Fruit fly (Drosophila melanogaster) whole organism, embryonic: ENCODE measurements around the gene CG16854.

Experiments
- Asciz ChIP-seq: fragments of 200-800 bp; sonication (Bioruptor generic); optimal IDR thresholded peaks from 2 replicates; lab custom pipeline; 2017; ENCODE audit warnings: missing biosample characterization, mild to moderate bottlenecking, missing genetic modification characterization, missing genetic modification reagents
- Atf3 ChIP-seq: fragments of 200-800 bp; sonication (Bioruptor generic); optimal IDR thresholded peaks from 3 replicates; lab custom pipeline; 2016; ENCODE audit warnings: missing biosample characterization, missing genetic modification characterization
- Atf6 ChIP-seq: fragments of 200-800 bp; sonication (Bioruptor generic); IDR thresholded peaks from 2 replicates; pipeline ENCODE4 v1.3.6; 2022; ENCODE audit warnings: missing biosample characterization, missing genetic modification characterization
- CG10267 ChIP-seq: fragments of 200-800 bp; sonication (Bioruptor generic); optimal IDR thresholded peaks from 2 replicates; lab custom pipeline; 2018; ENCODE audit warnings: missing biosample characterization, mild to moderate bottlenecking, missing genetic modification characterization, moderate library complexity
- CG10366 ChIP-seq: fragments of 200-800 bp; sonication (Bioruptor generic); IDR thresholded peaks from 2 replicates; pipeline ENCODE4 v1.3.6; 2022; ENCODE audit warnings: missing biosample characterization, missing genetic modification characterization
- CG12155 ChIP-seq: fragments of 200-800 bp; sonication (Bioruptor generic); optimal IDR thresholded peaks from 3 replicates; lab custom pipeline; 2016; ENCODE audit warnings: missing biosample characterization, missing genetic modification characterization
- CG13287 ChIP-seq: fragments of 200-800 bp; sonication (Bioruptor generic); IDR thresholded peaks from 2 replicates; pipeline ENCODE4 v1.3.6; 2022; ENCODE audit warnings: missing biosample characterization, missing genetic modification characterization; ENCODE audit not compliant: partially characterized antibody
- CG13424 ChIP-seq: fragments of 200-800 bp; sonication (Bioruptor generic); optimal IDR thresholded peaks from 2 replicates; lab custom pipeline; 2019; ENCODE audit warnings: missing biosample characterization, mild to moderate bottlenecking, missing genetic modification characterization, moderate library complexity
- CG15601 ChIP-seq: fragments of 200-800 bp; sonication (Bioruptor generic); optimal IDR thresholded peaks from 3 replicates; lab custom pipeline; 2019; ENCODE audit warnings: missing biosample characterization, mild to moderate bottlenecking, missing genetic modification characterization, moderate library complexity
- CG16815 ChIP-seq: fragments of 200-800 bp; sonication (Bioruptor generic); optimal IDR thresholded peaks from 3 replicates; lab custom pipeline; 2017; ENCODE audit warnings: missing biosample characterization, mild to moderate bottlenecking, missing genetic modification characterization
- CG17802 ChIP-seq: fragments of 200-800 bp; sonication (Bioruptor generic); optimal IDR thresholded peaks from 2 replicates; lab custom pipeline; 2018; ENCODE audit warnings: missing biosample characterization, mild to moderate bottlenecking, missing genetic modification characterization, moderate library complexity
- CG1792 ChIP-seq: fragments of 200-800 bp; sonication (Bioruptor generic); optimal IDR thresholded peaks from 2 replicates; lab custom pipeline; 2016; ENCODE audit warnings: missing biosample characterization, missing genetic modification characterization
- CG2875 ChIP-seq: fragments of 200-800 bp; sonication (Bioruptor generic); optimal IDR thresholded peaks from 2 replicates; lab custom pipeline; 2017; ENCODE audit warnings: missing biosample characterization, mild to moderate bottlenecking, missing genetic modification characterization, missing genetic modification reagents
- CG4404 ChIP-seq: fragments of 200-800 bp; sonication (Bioruptor generic); IDR thresholded peaks from 2 replicates; pipeline ENCODE4 v1.3.6; 2022; ENCODE audit warnings: missing biosample characterization, missing genetic modification characterization
- CG7786 ChIP-seq: fragments of 200-800 bp; sonication (Bioruptor generic); optimal IDR thresholded peaks from 2 replicates; lab custom pipeline; 2016; ENCODE audit warnings: missing biosample characterization, missing genetic modification characterization
- CG8281 ChIP-seq: fragments of 200-800 bp; sonication (Bioruptor generic); optimal IDR thresholded peaks from 2 replicates; lab custom pipeline; 2018; ENCODE audit warnings: missing biosample characterization, mild to moderate bottlenecking, missing genetic modification characterization, moderate library complexity
- CG8290 ChIP-seq, 3 experiments: fragments of 200-800 bp; sonication (Bioruptor generic); optimal IDR thresholded peaks; 2 replicates each; lab custom pipeline; 2016 to 2019; ENCODE audit warnings: missing biosample characterization in 3 of 3, missing genetic modification characterization in 3 of 3, mild to moderate bottlenecking in 2 of 3, moderate library complexity in 1 of 3
- CG9727 ChIP-seq: fragments of 200-800 bp; sonication (Bioruptor generic); optimal IDR thresholded peaks from 3 replicates; lab custom pipeline; 2017; ENCODE audit warnings: missing biosample characterization, mild to moderate bottlenecking, missing genetic modification characterization
- Drgx ChIP-seq: fragments of 200-800 bp; sonication (Bioruptor generic); IDR thresholded peaks from 2 replicates; pipeline ENCODE4 v1.3.6; 2022; ENCODE audit warnings: missing biosample characterization, missing genetic modification characterization
- Ets65A ChIP-seq: fragments of 200-800 bp; sonication (Bioruptor generic); peaks from one replicate; lab custom pipeline; 2016; ENCODE audit warnings: missing biosample characterization, missing genetic modification characterization
- HHEX ChIP-seq: fragments of 200-800 bp; sonication (Bioruptor generic); optimal IDR thresholded peaks from 3 replicates; lab custom pipeline; 2017; ENCODE audit warnings: missing biosample characterization, mild to moderate bottlenecking, missing genetic modification characterization, missing genetic modification reagents
- Hr3 ChIP-seq: fragments of 200-800 bp; sonication (Bioruptor generic); optimal IDR thresholded peaks from 3 replicates; lab custom pipeline; 2016; ENCODE audit warnings: missing biosample characterization, missing genetic modification characterization
- Mad ChIP-seq: fragments of 200-800 bp; sonication (Bioruptor generic); optimal IDR thresholded peaks from 2 replicates; lab custom pipeline; 2016; ENCODE audit warnings: missing biosample characterization, missing genetic modification characterization
- Rfx ChIP-seq: fragments of 200-800 bp; sonication (Bioruptor generic); IDR thresholded peaks from 2 replicates; pipeline ENCODE4 v1.3.6; 2022; ENCODE audit warnings: missing biosample characterization, missing genetic modification characterization
- Side ChIP-seq: fragments of 200-800 bp; sonication (Bioruptor generic); optimal IDR thresholded peaks from 2 replicates; lab custom pipeline; 2016; ENCODE audit warnings: missing biosample characterization, missing genetic modification characterization
- Ssrp ChIP-seq: fragments of 200-800 bp; sonication (Bioruptor generic); optimal IDR thresholded peaks from 2 replicates; lab custom pipeline; 2018; ENCODE audit warnings: missing biosample characterization, mild to moderate bottlenecking, missing genetic modification characterization, moderate library complexity
- Stat92E ChIP-seq, 3 experiments: fragments of >200 bp in 2 of 3; fragments of 200-800 bp in 1 of 3; sonication (Bioruptor generic) in 1 of 3; optimal IDR thresholded peaks; 2 replicates each; lab custom pipeline; 2017 to 2019; ENCODE audit warnings: missing biosample characterization in 3 of 3, missing genetic modification characterization in 3 of 3, mild to moderate bottlenecking in 1 of 3, moderate library complexity in 1 of 3
- aop ChIP-seq: fragments of 200-800 bp; sonication (Bioruptor generic); IDR thresholded peaks from 2 replicates; pipeline ENCODE4 v1.3.6; 2022; ENCODE audit warnings: missing biosample characterization, missing genetic modification characterization
- cato ChIP-seq: fragments of 200-800 bp; sonication (Bioruptor generic); optimal IDR thresholded peaks from 2 replicates; lab custom pipeline; 2016; ENCODE audit warnings: missing biosample characterization, missing genetic modification characterization, borderline replicate concordance
- caup ChIP-seq: fragments of 200-800 bp; sonication (Bioruptor generic); optimal IDR thresholded peaks from 3 replicates; lab custom pipeline; 2017; ENCODE audit warnings: missing biosample characterization, mild to moderate bottlenecking, missing genetic modification characterization, moderate library complexity; ENCODE audit not compliant: severe bottlenecking
- crol ChIP-seq: fragments of 200-800 bp; sonication (Bioruptor generic); IDR thresholded peaks from 2 replicates; pipeline ENCODE4 v1.3.6; 2022; ENCODE audit warnings: missing biosample characterization, missing genetic modification characterization
- ham ChIP-seq: fragments of 200-800 bp; sonication (Bioruptor generic); IDR thresholded peaks from 2 replicates; pipeline ENCODE4 v1.3.6; 2022; ENCODE audit warnings: missing biosample characterization, missing genetic modification characterization
- hth ChIP-seq: fragments of >200 bp; optimal IDR thresholded peaks from 2 replicates; lab custom pipeline; 2017; ENCODE audit warnings: inconsistent platforms
- lbe ChIP-seq: fragments of 200-800 bp; sonication (Bioruptor generic); optimal IDR thresholded peaks from 2 replicates; lab custom pipeline; 2016; ENCODE audit warnings: missing biosample characterization, mild to moderate bottlenecking, missing genetic modification characterization
- lola ChIP-seq, 3 experiments: fragments of >200 bp in 2 of 3; fragments of 200-800 bp in 1 of 3; sonication (Bioruptor generic) in 1 of 3; optimal IDR thresholded peaks; 2 replicates each; lab custom pipeline; 2017 to 2019; ENCODE audit warnings: missing biosample characterization in 3 of 3, missing genetic modification characterization in 3 of 3, mild to moderate bottlenecking in 1 of 3, moderate library complexity in 1 of 3
- mam ChIP-seq: fragments of 200-800 bp; sonication (Bioruptor generic); optimal IDR thresholded peaks from 3 replicates; lab custom pipeline; 2016; ENCODE audit warnings: missing biosample characterization, missing genetic modification characterization
- nau ChIP-seq: fragments of 200-800 bp; sonication (Bioruptor generic); optimal IDR thresholded peaks from 3 replicates; lab custom pipeline; 2017; ENCODE audit warnings: missing biosample characterization, mild to moderate bottlenecking, missing genetic modification characterization, missing genetic modification reagents
- nom ChIP-seq: fragments of 200-800 bp; sonication (Bioruptor generic); optimal IDR thresholded peaks from 2 replicates; lab custom pipeline; 2017; ENCODE audit warnings: missing biosample characterization, missing genetic modification characterization, mild to moderate bottlenecking, moderate library complexity, missing genetic modification reagents
- odd ChIP-seq: fragments of 200-800 bp; sonication (Bioruptor generic); optimal IDR thresholded peaks from 2 replicates; lab custom pipeline; 2017; ENCODE audit warnings: missing biosample characterization, mild to moderate bottlenecking, missing genetic modification characterization
- pan ChIP-seq, 4 experiments: fragments of >200 bp in 3 of 4; fragments of 200-800 bp in 1 of 4; sonication (Bioruptor generic) in 1 of 4; optimal IDR thresholded peaks in 3 of 4; IDR thresholded peaks in 1 of 4; 2 replicates each; pipeline versions ENCODE4 v1.3.6 to Lab custom; 2017 to 2022; ENCODE audit warnings: missing biosample characterization in 2 of 4, missing genetic modification characterization in 2 of 4, mixed read lengths in 1 of 4
- slbo ChIP-seq: fragments of 200-800 bp; sonication (Bioruptor generic); IDR thresholded peaks from 2 replicates; pipeline ENCODE4 v1.3.6; 2022; ENCODE audit warnings: missing biosample characterization, missing genetic modification characterization
- trh ChIP-seq: fragments of 200-800 bp; sonication (Bioruptor generic); optimal IDR thresholded peaks from 2 replicates; lab custom pipeline; 2016; ENCODE audit warnings: missing biosample characterization, missing genetic modification characterization
- z ChIP-seq: fragments of 200-800 bp; sonication (Bioruptor generic); IDR thresholded peaks from 3 replicates; pipeline ENCODE4 v1.3.6; 2022; ENCODE audit warnings: missing biosample characterization, missing genetic modification characterization
- zfh2 ChIP-seq: fragments of 200-800 bp; sonication (Bioruptor generic); optimal IDR thresholded peaks from 2 replicates; lab custom pipeline; 2016; ENCODE audit warnings: missing biosample characterization, missing genetic modification characterization

CG16854 gene

DNA sequence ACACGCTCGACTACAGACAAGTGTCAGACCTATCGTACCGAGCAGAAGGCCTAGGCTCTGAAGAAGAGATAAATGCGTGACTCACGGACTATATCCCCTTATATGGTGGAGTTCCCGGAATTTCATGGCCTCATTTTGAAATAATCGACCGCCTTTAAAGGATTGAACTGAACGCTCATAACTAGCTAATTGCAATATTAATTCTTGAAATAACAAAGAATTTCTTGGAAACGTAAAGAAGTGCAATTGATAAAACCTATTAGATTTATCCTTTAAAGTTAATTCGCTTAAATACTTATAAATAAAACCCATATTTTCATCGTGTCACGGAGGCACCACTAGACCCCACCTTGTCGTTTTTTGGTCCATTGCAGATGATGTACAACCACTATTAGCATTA, 45.4 kb upstream of the CG16854 start (continued):
- TF ChIP-seq CG10267 (no peak), slbo (GFP tag; lab: Robert Waterston, UW) (no peak), Ssrp (tag; lab: Kevin White, UChicago) (no peak), nom (GFP tag; lab: Kevin White, UChicago) (no peak)

- no peak for TF ChIP-seq Hr3 (GFP tag; lab: Kevin White, UChicago)
- TF ChIP-seq Drgx, result peak; percentile 14; the same call in 1 of the 2 replicates
Measured at dm6 chr2L:11041785-11042184, 44.7 kb upstream of the CG16854 start.

- TF ChIP-seq zfh2 (GFP tag; lab: Kevin White, UChicago) (peak; percentile 6), Side (peak; percentile 43), CG15601 (tag; lab: Kevin White, UChicago) (peak; percentile 44), ham (GFP tag; lab: Robert Waterston, UW) (no peak), cato (no peak), Atf6 (GFP tag; lab: Robert Waterston, UW) (peak; percentile 31; the same call in 1 of the 2 replicates), CG8290 (GFP tag; optimal IDR thresholded peaks at IDR 0.05; lab: Kevin White, UChicago) (no peak), CG8290 (tag; optimal IDR thresholded peaks at IDR 0.05; lab: Kevin White, UChicago) (peak in 1 of 2 experiments; percentile 41), caup (peak; percentile 52), hth (no peak), Asciz (GFP tag; lab: Kevin White, UChicago) (peak; percentile 36), CG13424 (tag; lab: Kevin White, UChicago) (peak; percentile 30), CG8281 (tag; lab: Kevin White, UChicago) (peak; percentile 7), Mad (GFP tag; lab: Kevin White, UChicago) (no peak), CG17802 (no peak), trh (GFP tag; lab: Kevin White, UChicago) (peak; percentile 35), Rfx (GFP tag; lab: Robert Waterston, UW) (peak; percentile 39; the same call in 1 of the 2 replicates), pan (optimal IDR thresholded peaks at IDR 0.05; lab: Kevin White, UChicago) (no peak), pan (GFP tag; optimal IDR thresholded peaks at IDR 0.05 in 1 of 2, IDR thresholded peaks at IDR 0.05 in 1 of 2) (peak in 1 of 2 experiments; percentile 14), Atf3 (no peak), CG4404 (GFP tag; lab: Robert Waterston, UW) (no peak), lbe (GFP tag; lab: Kevin White, UChicago) (peak; percentile 53), CG13287 (GFP tag; lab: Robert Waterston, UW) (no peak), CG9727 (peak; percentile 50), z (GFP tag; lab: Robert Waterston, UW) (no peak), lola (GFP tag; optimal IDR thresholded peaks at IDR 0.05; lab: Kevin White, UChicago) (peak in 1 of 3 experiments; percentile 40), Ets65A (GFP tag; lab: Kevin White, UChicago) (peak; percentile 50), mam (GFP tag; lab: Kevin White, UChicago) (peak; percentile 40), CG12155 (GFP tag; lab: Kevin White, UChicago) (peak; percentile 31), aop (GFP tag; lab: Robert Waterston, UW) (no peak), CG1792 (GFP tag; lab: Kevin White, UChicago) (no peak), CG7786 (no peak), nau (GFP tag; lab: Kevin White, UChicago) (peak; percentile 72), HHEX (peak; percentile 66), CG16815 (peak; percentile 41), CG2875 (peak; percentile 72), crol (peak; percentile 93), CG10366 (GFP tag; lab: Robert Waterston, UW) (peak; percentile 43; the same call in 1 of the 2 replicates), Stat92E (GFP tag; optimal IDR thresholded peaks at IDR 0.05; lab: Kevin White, UChicago) (no peak), odd (peak; percentile 60)
Measured at dm6 chr2L:11044678-11045466, 41.6 kb upstream of the CG16854 start.
